Fruit fly (Drosophila melanogaster) whole organism, prepupa: Measurements from ENCODE around the gene Uck.

Experiments used
- CG11294 ChIP-seq: fragments of 200-800 bp; sonication (Bioruptor generic); IDR thresholded peaks from 2 replicates; pipeline ENCODE4 v1.3.6; 2022; ENCODE audit warnings: missing biosample characterization, missing genetic modification characterization
- CG34406 ChIP-seq: fragments of 200-800 bp; sonication (Bioruptor generic); optimal IDR thresholded peaks from 3 replicates; lab custom pipeline; 2016; ENCODE audit warnings: missing biosample characterization, missing genetic modification characterization
- CG4318 ChIP-seq: fragments of 200-800 bp; sonication (Bioruptor generic); optimal IDR thresholded peaks from 3 replicates; lab custom pipeline; 2017; ENCODE audit warnings: missing biosample characterization, mild to moderate bottlenecking, missing genetic modification characterization
- CG6792 ChIP-seq: fragments of 200-800 bp; sonication (Bioruptor generic); optimal IDR thresholded peaks from 3 replicates; lab custom pipeline; 2016; ENCODE audit warnings: missing biosample characterization, missing genetic modification characterization
- CG8119 ChIP-seq: fragments of 200-800 bp; sonication (Bioruptor generic); IDR thresholded peaks from 3 replicates; pipeline ENCODE4 v1.3.6; 2022; ENCODE audit warnings: missing biosample characterization, missing genetic modification characterization
- Eip93F ChIP-seq: fragments of 200-800 bp; sonication (Bioruptor generic); optimal IDR thresholded peaks from 2 replicates; lab custom pipeline; 2016; ENCODE audit warnings: missing biosample characterization, mild to moderate bottlenecking, missing genetic modification characterization
- OdsH ChIP-seq: fragments of 200-800 bp; sonication (Bioruptor generic); optimal IDR thresholded peaks from 3 replicates; lab custom pipeline; 2016; ENCODE audit warnings: missing biosample characterization, missing genetic modification characterization
- Sox102F ChIP-seq: fragments of 200-800 bp; sonication (Bioruptor generic); optimal IDR thresholded peaks from 2 replicates; lab custom pipeline; 2016; ENCODE audit warnings: missing biosample characterization, mild to moderate bottlenecking, missing genetic modification characterization
- acj6 ChIP-seq: fragments of 200-800 bp; sonication (Bioruptor generic); optimal IDR thresholded peaks from 3 replicates; lab custom pipeline; 2016; ENCODE audit warnings: missing biosample characterization, missing genetic modification characterization
- eg ChIP-seq: fragments of 200-800 bp; sonication (Bioruptor generic); IDR thresholded peaks from 3 replicates; pipeline ENCODE4 v1.3.6; 2022; ENCODE audit warnings: missing biosample characterization, missing genetic modification characterization
- fd85E ChIP-seq: fragments of 200-800 bp; sonication (Bioruptor generic); optimal IDR thresholded peaks from 3 replicates; lab custom pipeline; 2016; ENCODE audit warnings: missing biosample characterization, missing genetic modification characterization
- lz ChIP-seq: fragments of 200-800 bp; sonication (Bioruptor generic); optimal IDR thresholded peaks from 3 replicates; lab custom pipeline; 2016; ENCODE audit warnings: missing biosample characterization, missing genetic modification characterization
- net ChIP-seq: fragments of 200-800 bp; sonication (Bioruptor generic); optimal IDR thresholded peaks from 3 replicates; lab custom pipeline; 2016; ENCODE audit warnings: missing biosample characterization, missing genetic modification characterization

- peak; percentile 57 for TF ChIP-seq OdsH (GFP tag; lab: Kevin White, UChicago)
- TF ChIP-seq CG8119 (GFP tag; lab: Robert Waterston, UW) = peak; percentile 52; the same call in 2 of the 3 replicates
- TF ChIP-seq CG11294 (GFP tag; lab: Robert Waterston, UW) = no peak
- no peak for TF ChIP-seq fd85E (GFP tag; lab: Kevin White, UChicago)
- peak; percentile 52 for TF ChIP-seq CG4318 (GFP tag; lab: Kevin White, UChicago)
- TF ChIP-seq Sox102F (GFP tag; lab: Kevin White, UChicago) = peak; percentile 76
- peak; percentile 35 for TF ChIP-seq Eip93F (GFP tag; lab: Kevin White, UChicago)
- TF ChIP-seq lz (GFP tag; lab: Kevin White, UChicago) = peak; percentile 65
- TF ChIP-seq net (GFP tag; lab: Kevin White, UChicago) = peak; percentile 50
- TF ChIP-seq CG34406 (GFP tag; lab: Kevin White, UChicago) = peak; percentile 75
- TF ChIP-seq acj6 (GFP tag; lab: Kevin White, UChicago) = peak; percentile 55
- peak; percentile 65 for TF ChIP-seq CG6792
- TF ChIP-seq eg (GFP tag; lab: Robert Waterston, UW) = peak; percentile 41; the same call in 1 of the 3 replicates
These were observed 13.6 kb upstream of the Uck start, which contains the start of gene Orct for dm6 chr3R:24276104-24277008.
